Worm (Caenorhabditis elegans) whole organism, L1 larva: ENCODE results near the gene Y45F10B.12.

Experiments used
- efl-1 ChIP-seq, 4 experiments: fragments of 150-350 bp; optimal IDR thresholded peaks in 3 of 4; peaks in 1 of 4; 1 replicate in 1 of 4; 2 replicates in 3 of 4; lab custom pipeline; 2014; ENCODE audit warnings: missing biosample characterization in 2 of 4, missing genetic modification characterization in 2 of 4, missing genetic modification reagents in 2 of 4
- elt-2 ChIP-seq: sonication (generic microtip); optimal IDR thresholded peaks from 2 replicates; lab custom pipeline; 2016; ENCODE audit warnings: missing genetic modification characterization, mild to moderate bottlenecking, inconsistent platforms, missing compliant biosample characterization, missing genetic modification reagents
- lin-13 ChIP-seq: fragments of 150-350 bp; optimal IDR thresholded peaks from 2 replicates; lab custom pipeline; 2014; ENCODE audit warnings: missing biosample characterization, missing genetic modification reagents, missing genetic modification characterization
- lin-39 ChIP-seq: fragments of 150-350 bp; optimal IDR thresholded peaks from 2 replicates; lab custom pipeline; 2014; ENCODE audit warnings: missing biosample characterization, missing genetic modification reagents, missing genetic modification characterization
- lir-3 ChIP-seq: sonication (generic microtip); optimal IDR thresholded peaks from 2 replicates; lab custom pipeline; 2016; ENCODE audit warnings: mild to moderate bottlenecking, missing genetic modification characterization, moderate library complexity, missing compliant biosample characterization; ENCODE audit not compliant: poor library complexity
- mdl-1 ChIP-seq, 2 experiments: fragments of 150-350 bp; optimal IDR thresholded peaks; 2 replicates each; lab custom pipeline; 2014 to 2017; ENCODE audit warnings: missing biosample characterization in 2 of 2, missing genetic modification characterization in 2 of 2, inconsistent platforms in 1 of 2
- mep-1 ChIP-seq: fragments of 150-350 bp; optimal IDR thresholded peaks from 2 replicates; lab custom pipeline; 2014; ENCODE audit warnings: missing biosample characterization, missing genetic modification characterization
- nhr-77 ChIP-seq: fragments of 150-350 bp; optimal IDR thresholded peaks from 2 replicates; lab custom pipeline; 2014; ENCODE audit warnings: missing biosample characterization, missing genetic modification characterization
- snpc-4 ChIP-seq: fragments of 150-350 bp; optimal IDR thresholded peaks from 2 replicates; lab custom pipeline; 2014; ENCODE audit warnings: missing biosample characterization, missing genetic modification characterization
- unc-62 ChIP-seq: fragments of 150-350 bp; optimal IDR thresholded peaks from 2 replicates; lab custom pipeline; 2014; ENCODE audit warnings: missing biosample characterization, missing genetic modification reagents, missing genetic modification characterization

DNA sequence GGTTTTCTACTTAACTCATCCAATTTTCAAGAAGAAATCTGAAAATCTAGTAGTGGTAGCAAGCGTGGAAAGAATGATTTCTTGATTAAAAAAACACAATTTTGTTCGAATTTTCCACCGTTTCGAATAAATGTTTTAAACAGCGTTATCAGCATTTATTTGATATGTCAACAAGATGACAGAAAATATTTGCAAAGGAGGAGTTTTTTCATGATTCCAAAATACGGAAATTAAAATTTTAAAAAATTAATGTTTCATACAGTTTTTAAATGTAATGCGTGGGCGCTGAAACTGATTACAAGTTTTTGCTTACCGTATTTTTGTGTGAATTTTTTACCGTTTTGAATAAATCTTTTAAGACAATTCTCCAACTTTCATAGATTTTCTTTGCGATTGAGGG lies 45.3 kb downstream of the Y45F10B.12 start:
- TF ChIP-seq nhr-77, result no peak
- no peak for TF ChIP-seq elt-2 (tag; lab: Kevin White, UChicago)
- TF ChIP-seq lin-39, result no peak
- TF ChIP-seq mdl-1 (tag; optimal IDR thresholded peaks at IDR 0.05; lab: Kevin White, UChicago), result no peak
- TF ChIP-seq mep-1 (tag; lab: Kevin White, UChicago), result no peak
- TF ChIP-seq lin-13 (GFP tag; lab: Kevin White, UChicago), result no peak
- TF ChIP-seq efl-1 (optimal IDR thresholded peaks at IDR 0.05; lab: Kevin White, UChicago), result no peak
- no peak for TF ChIP-seq efl-1 (GFP tag; optimal IDR thresholded peaks at IDR 0.05 in 1 of 2; lab: Kevin White, UChicago)
- no peak for TF ChIP-seq unc-62
- no peak for TF ChIP-seq snpc-4 (tag; lab: Kevin White, UChicago)
- TF ChIP-seq lir-3 (tag; lab: Kevin White, UChicago), result no peak
